Fruit fly (Drosophila melanogaster): ENCODE measurements around the gene Hsp110.

DNA sequence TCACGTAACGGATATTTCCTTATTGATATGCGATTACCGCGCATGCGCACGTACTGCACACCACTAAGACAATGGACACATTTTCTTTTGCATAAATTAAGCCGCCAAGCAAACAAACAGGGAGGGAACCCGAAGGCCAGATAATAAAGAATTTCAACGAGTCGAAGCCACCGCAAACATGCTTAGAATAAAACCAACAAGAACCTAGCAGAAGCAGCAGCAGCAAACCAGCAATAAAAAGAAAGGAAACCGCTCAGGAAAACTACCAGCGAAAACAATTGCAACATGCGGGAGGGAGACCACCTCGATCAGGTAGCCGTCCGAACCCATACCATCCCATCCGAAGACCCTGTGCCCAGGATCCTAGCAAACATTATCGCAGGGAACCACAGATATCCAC, 39.7 kb downstream of the Hsp110 start:
- no peak for TF ChIP-seq kay (GFP tag; ENCODE audit: borderline replicate concordance)
- no peak for TF ChIP-seq pad (GFP tag; optimal IDR thresholded peaks at IDR 0.05)
- no peak for TF ChIP-seq Clk (GFP tag; optimal IDR thresholded peaks at IDR 0.05)
- no peak for TF ChIP-seq toe (GFP tag; optimal IDR thresholded peaks at IDR 0.05)
- TF ChIP-seq cnc (optimal IDR thresholded peaks at IDR 0.05): no peak
- TF ChIP-seq Crg-1 (GFP tag; optimal IDR thresholded peaks at IDR 0.05): no peak
- no peak for TF ChIP-seq Hr96 (GFP tag; optimal IDR thresholded peaks at IDR 0.05)
- TF ChIP-seq CG1620 (GFP tag; optimal IDR thresholded peaks at IDR 0.05): no peak
- no peak for TF ChIP-seq ovo (GFP tag; optimal IDR thresholded peaks at IDR 0.05)
- no peak for TF ChIP-seq CG14711 (tag; optimal IDR thresholded peaks at IDR 0.05)
- no peak for TF ChIP-seq CG33017 (tag; optimal IDR thresholded peaks at IDR 0.05)
- no peak for TF ChIP-seq bab1 (GFP tag; optimal IDR thresholded peaks at IDR 0.05)

Measured in whole organism, adult.